Fruit fly (Drosophila melanogaster): ENCODE data around the gene CG4440.

CG4440 gene

DNA sequence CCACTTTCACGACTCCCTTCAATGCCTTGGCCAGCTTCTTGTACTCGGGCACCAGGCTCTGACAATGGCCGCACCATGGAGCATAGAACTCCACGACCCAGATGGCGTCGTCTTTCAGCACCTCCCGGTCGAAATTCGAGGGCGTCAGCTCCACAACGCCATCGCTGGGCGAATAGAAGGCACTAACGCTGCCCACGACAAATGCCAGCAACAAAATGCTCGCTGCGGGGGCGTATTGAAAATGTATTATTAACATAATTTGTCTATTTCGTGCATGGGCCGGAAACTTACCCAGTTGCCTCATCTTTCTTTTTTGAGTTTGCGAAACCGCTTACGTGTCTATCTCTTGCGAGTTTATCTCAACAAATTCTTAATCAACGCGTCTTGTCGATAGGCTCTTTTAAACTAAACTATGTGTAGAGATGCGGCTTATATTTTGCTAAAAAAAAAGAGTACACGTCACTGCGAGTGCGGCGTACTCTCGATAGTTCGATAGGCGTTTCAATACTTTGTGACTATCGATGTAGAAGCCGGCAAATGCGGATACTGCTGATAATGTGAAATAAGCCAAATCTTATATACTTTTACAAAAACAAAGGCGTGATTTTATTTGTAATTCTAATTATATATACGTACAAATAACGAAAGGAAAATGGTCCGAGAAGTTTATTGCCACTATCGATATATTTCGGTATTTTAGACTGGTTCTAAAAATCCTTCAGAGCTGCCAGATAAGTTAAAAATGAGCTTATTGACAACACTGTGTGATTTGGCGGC lies 26.7 kb downstream of the CG4440 start, which contains the start of gene CaBP1:
Gene CaBP1 (minus strand): TSS at position 487 of the 777 bp plus-strand sequence.
- peak; percentile 9 for TF ChIP-seq CG17801 (GFP tag; optimal IDR thresholded peaks at IDR 0.05; ENCODE audit: partially characterized antibody)

DNA sequence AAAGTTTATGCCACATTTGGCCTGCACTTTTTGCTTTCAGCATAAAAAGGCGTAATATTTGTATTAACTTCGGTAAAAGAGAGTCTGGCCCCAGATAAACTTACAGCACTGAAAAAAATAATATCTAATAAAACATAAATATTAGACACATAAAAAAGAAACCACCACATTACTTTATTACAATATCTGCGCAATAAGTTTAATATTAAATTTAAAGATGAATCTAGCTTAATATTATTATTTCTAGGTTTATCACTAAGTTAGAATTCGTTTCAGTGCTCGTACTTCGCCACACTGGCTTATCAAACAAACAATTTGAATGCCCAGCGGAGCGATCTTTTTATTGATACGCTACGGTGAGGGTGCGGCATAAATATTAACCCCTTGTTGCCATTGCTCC lies 28.1 kb downstream of the CG4440 start:
- no peak for TF ChIP-seq CG17801 (GFP tag; optimal IDR thresholded peaks at IDR 0.05; ENCODE audit: partially characterized antibody)

dm6 chr2L:16365603-16366002 lies 35.9 kb downstream of the CG4440 start, which contains the start of gene jhamt:
Gene jhamt, plus strand, starts transcription at chr2L:16365903.
- TF ChIP-seq CG17801 (GFP tag; optimal IDR thresholded peaks at IDR 0.05; ENCODE audit: partially characterized antibody): no peak

DNA sequence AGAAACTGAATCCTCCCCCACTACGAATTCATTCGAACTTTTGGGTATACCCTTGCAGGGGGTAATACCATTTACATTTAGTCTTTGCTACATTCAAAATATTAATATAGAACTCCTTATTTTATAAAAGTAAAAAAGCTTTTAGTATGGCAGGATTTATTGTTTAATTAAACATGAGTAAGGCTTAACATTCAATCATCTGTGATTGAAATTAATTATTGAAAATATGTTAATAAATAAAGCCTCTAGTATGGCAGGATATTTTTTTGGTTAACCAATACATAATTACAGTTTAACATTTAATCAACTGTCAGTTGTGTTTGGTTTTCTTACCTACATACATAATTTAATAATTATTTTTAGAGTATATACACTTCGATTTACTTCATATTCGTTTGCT lies 45.0 kb downstream of the CG4440 start:
- no peak for TF ChIP-seq CG17801 (GFP tag; optimal IDR thresholded peaks at IDR 0.05; ENCODE audit: partially characterized antibody)

Measured in ovary, adult (tissue).